Worm (Caenorhabditis elegans) whole organism, L3 larva: ENCODE data around the gene Y50E8A.5.

ENCODE experiments used
- lsy-12 ChIP-seq: sonication (generic microtip); optimal IDR thresholded peaks from 2 replicates; lab custom pipeline; 2016; ENCODE audit warnings: mild to moderate bottlenecking, missing genetic modification characterization, missing compliant biosample characterization
- sea-2 ChIP-seq: fragments of 150-350 bp; sonication (generic microtip); optimal IDR thresholded peaks from 4 replicates; lab custom pipeline; 2014; ENCODE audit warnings: missing biosample characterization, missing genetic modification reagents, missing genetic modification characterization
- unc-62 ChIP-seq: fragments of 150-350 bp; sonication (generic microtip); optimal IDR thresholded peaks from 4 replicates; lab custom pipeline; 2014; ENCODE audit warnings: missing biosample characterization, missing genetic modification reagents, missing genetic modification characterization
- ztf-4 ChIP-seq: fragments of 150-350 bp; optimal IDR thresholded peaks from 2 replicates; lab custom pipeline; 2014; ENCODE audit warnings: missing biosample characterization, missing genetic modification characterization

ce11 chrV:14719491-14719890, 17.3 kb downstream of the Y50E8A.5 start, which contains the start of gene R08A2.1:
- TF ChIP-seq ztf-4 (tag; lab: Kevin White, UChicago) (no peak), sea-2 (no peak), lsy-12 (tag; lab: Kevin White, UChicago) (no peak), unc-62 (GFP tag; lab: Kevin White, UChicago) (no peak)
